Fruit fly (Drosophila melanogaster): Measurements from ENCODE around the gene nub.

The nub gene

dm6 chr2L:12644301-12644700, 56.9 kb downstream of the nub start (continued):
- TF ChIP-seq Blimp-1 (GFP tag; optimal IDR thresholded peaks at IDR 0.05), result peak; percentile 45
- peak; percentile 22; the same call in 1 of the 2 replicates for TF ChIP-seq Oaz (GFP tag; IDR thresholded peaks at IDR 0.05)
- TF ChIP-seq wdn (GFP tag; IDR thresholded peaks at IDR 0.05), result peak; percentile 29; the same call in 1 of the 2 replicates
- TF ChIP-seq dmrt11E (tag; optimal IDR thresholded peaks at IDR 0.05), result peak; percentile 16
- no peak for TF ChIP-seq Dp (GFP tag; optimal IDR thresholded peaks at IDR 0.05)
- TF ChIP-seq CG14014 (GFP tag; IDR thresholded peaks at IDR 0.05), result peak; percentile 58; the same call in 1 of the 2 replicates
- TF ChIP-seq fd96Cb (tag; optimal IDR thresholded peaks at IDR 0.05), result peak; percentile 2
- peak; percentile 77 for TF ChIP-seq exex (tag; optimal IDR thresholded peaks at IDR 0.05)
- TF ChIP-seq CG8388 (GFP tag; optimal IDR thresholded peaks at IDR 0.05), result peak; percentile 36
- peak; percentile 42; the same call in 2 of the 3 replicates for TF ChIP-seq tgo (GFP tag; IDR thresholded peaks at IDR 0.05)
- peak; percentile 50; the same call in 1 of the 2 replicates for TF ChIP-seq stc (GFP tag; IDR thresholded peaks at IDR 0.05)
- TF ChIP-seq insv (GFP tag; optimal IDR thresholded peaks at IDR 0.05), result no peak
- peak; percentile 45 for TF ChIP-seq CoRest (tag; optimal IDR thresholded peaks at IDR 0.05)
- no peak for TF ChIP-seq D (optimal IDR thresholded peaks at IDR 0.05)
- TF ChIP-seq D (GFP tag; optimal IDR thresholded peaks at IDR 0.05), result peak; percentile 13
- peak; percentile 29 for TF ChIP-seq CG3281 (GFP tag; optimal IDR thresholded peaks at IDR 0.05)
- no peak for TF ChIP-seq trem (tag; optimal IDR thresholded peaks at IDR 0.05)
- TF ChIP-seq CG17361 (GFP tag; IDR thresholded peaks at IDR 0.05), result 0 out of 3 replicates have a peak, but pooled peaks have one; percentile 28
- peak; percentile 45; the same call in 1 of the 2 replicates for TF ChIP-seq H2.0 (GFP tag; IDR thresholded peaks at IDR 0.05)
- TF ChIP-seq CG4424 (GFP tag; optimal IDR thresholded peaks at IDR 0.05), result no peak
- no peak for TF ChIP-seq Fer1 (GFP tag; optimal IDR thresholded peaks at IDR 0.05)
- TF ChIP-seq dmrt99B (tag; optimal IDR thresholded peaks at IDR 0.05), result peak; percentile 36
- TF ChIP-seq Oli (tag; optimal IDR thresholded peaks at IDR 0.05), result peak; percentile 15
- TF ChIP-seq CG12391 (tag; optimal IDR thresholded peaks at IDR 0.05), result peak; percentile 54
- TF ChIP-seq ATbp (GFP tag; optimal IDR thresholded peaks at IDR 0.05), result peak; percentile 13
- TF ChIP-seq E2f2 (GFP tag; IDR thresholded peaks at IDR 0.05), result 0 out of 2 replicates have a peak, but pooled peaks have one; percentile 33
- no peak for TF ChIP-seq CG13894 (tag; optimal IDR thresholded peaks at IDR 0.05)
- peak; percentile 19 for TF ChIP-seq CG14710 (tag; optimal IDR thresholded peaks at IDR 0.05)
- peak; percentile 27 for TF ChIP-seq phol (tag; optimal IDR thresholded peaks at IDR 0.05)
- TF ChIP-seq CG7357 (GFP tag; IDR thresholded peaks at IDR 0.05), result no peak
- TF ChIP-seq CG15011 (GFP tag; optimal IDR thresholded peaks at IDR 0.05), result no peak
- TF ChIP-seq CG12219 (GFP tag; optimal IDR thresholded peaks at IDR 0.05), result no peak
- TF ChIP-seq toy (GFP tag; IDR thresholded peaks at IDR 0.05), result no peak
- no peak for TF ChIP-seq tup (GFP tag; optimal IDR thresholded peaks at IDR 0.05)
- no peak for TF ChIP-seq hkb (optimal IDR thresholded peaks at IDR 0.05)
- peak; percentile 57 for TF ChIP-seq hkb (GFP tag; IDR thresholded peaks at IDR 0.05)
- peak; percentile 31; the same call in 1 of the 2 replicates for TF ChIP-seq GATAe (GFP tag; conservative IDR thresholded peaks at IDR 0.05)
- TF ChIP-seq Mes4 (GFP tag; optimal IDR thresholded peaks at IDR 0.05), result no peak
- TF ChIP-seq lmd (GFP tag; IDR thresholded peaks at IDR 0.05), result peak; percentile 39; the same call in 1 of the 2 replicates
- TF ChIP-seq Fer3 (tag; optimal IDR thresholded peaks at IDR 0.05), result peak; percentile 52
- peak; percentile 0 for TF ChIP-seq CG10147 (GFP tag; optimal IDR thresholded peaks at IDR 0.05)
- TF ChIP-seq Ssrp (tag; optimal IDR thresholded peaks at IDR 0.05), result no peak
- TF ChIP-seq vvl (GFP tag; IDR thresholded peaks at IDR 0.05), result peak; percentile 48; the same call in 1 of the 2 replicates
- peak; percentile 16 for TF ChIP-seq tio (GFP tag; optimal IDR thresholded peaks at IDR 0.05)
- no peak for TF ChIP-seq Pdp1 (GFP tag; optimal IDR thresholded peaks at IDR 0.05)
- TF ChIP-seq CG18599 (GFP tag; optimal IDR thresholded peaks at IDR 0.05), result peak; percentile 57
- peak; percentile 6 for TF ChIP-seq bcd (GFP tag; optimal IDR thresholded peaks at IDR 0.05)
- TF ChIP-seq Hmr (GFP tag; optimal IDR thresholded peaks at IDR 0.05), result peak; percentile 18
- TF ChIP-seq esg (GFP tag; conservative IDR thresholded peaks at IDR 0.05), result no peak
- no peak for TF ChIP-seq C15 (GFP tag; IDR thresholded peaks at IDR 0.05)
